Fruit fly (Drosophila melanogaster): ENCODE measurements around the gene spartin.

DNA sequence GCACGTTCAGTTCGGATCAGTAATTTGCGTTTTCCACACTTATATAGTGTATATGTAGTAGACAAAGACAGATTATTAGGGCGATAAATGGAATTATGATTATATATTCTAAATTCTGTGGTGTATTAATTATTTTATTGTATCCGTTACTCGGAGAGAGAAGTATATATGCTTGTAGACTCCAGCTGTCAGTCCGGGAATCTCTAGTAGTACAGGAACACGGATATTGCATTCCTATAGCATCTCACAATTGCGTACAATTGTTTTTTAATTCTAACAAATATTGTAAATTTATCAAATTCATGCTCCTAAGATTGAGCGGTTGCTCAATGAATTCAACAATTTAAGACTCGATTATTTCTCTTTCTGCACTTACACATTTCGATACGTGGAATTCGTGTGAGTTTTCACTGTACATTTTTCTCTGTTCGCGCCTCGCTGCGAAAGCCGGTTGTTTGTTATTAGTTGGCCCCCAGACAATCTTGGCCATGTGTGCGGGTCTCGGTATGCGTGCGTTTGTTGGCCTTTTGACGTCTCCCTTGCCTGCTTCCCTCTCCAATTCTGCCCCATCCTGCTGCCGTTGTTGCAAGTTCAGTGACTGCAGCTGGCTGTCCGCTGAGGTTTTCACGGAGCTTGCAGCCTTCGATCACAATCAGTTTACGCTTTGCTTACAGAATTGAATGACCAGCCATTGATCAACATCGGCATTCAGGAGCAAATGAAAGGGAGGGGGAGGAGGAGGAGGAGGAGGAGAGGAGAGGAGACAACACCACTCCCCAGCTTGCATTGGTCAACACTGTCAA is 13.0 kb downstream of the spartin start:
- TF ChIP-seq psq (optimal IDR thresholded peaks at IDR 0.05), result no peak
- TF ChIP-seq Myc (optimal IDR thresholded peaks at IDR 0.05), result no peak
- TF ChIP-seq Sin3A (optimal IDR thresholded peaks at IDR 0.05), result no peak
- TF ChIP-seq insv (optimal IDR thresholded peaks at IDR 0.05), result no peak

Measured in Kc167 (cell line).